Worm (Caenorhabditis elegans) whole organism, mixed stage, embryonic: ENCODE measurements around the gene egl-44.

Experiments used
- ceh-83 ChIP-seq: fragments of 200-800 bp; sonication (Bioruptor generic); optimal IDR thresholded peaks from 2 replicates; lab custom pipeline; 2018; ENCODE audit warnings: mild to moderate bottlenecking, missing genetic modification characterization, missing compliant biosample characterization
- hlh-1 ChIP-seq: fragments of 150-350 bp; optimal IDR thresholded peaks from 2 replicates; lab custom pipeline; 2014; ENCODE audit warnings: missing biosample characterization, missing genetic modification reagents, missing genetic modification characterization
- mep-1 ChIP-seq: fragments of 150-350 bp; optimal IDR thresholded peaks from 2 replicates; lab custom pipeline; 2017; ENCODE audit warnings: missing biosample characterization, missing genetic modification reagents, missing genetic modification characterization, inconsistent platforms
- nhr-12 ChIP-seq: fragments of 150-350 bp; optimal IDR thresholded peaks from 2 replicates; lab custom pipeline; 2014; ENCODE audit warnings: missing biosample characterization, missing genetic modification characterization
- nhr-28 ChIP-seq: fragments of 150-350 bp; optimal IDR thresholded peaks from 2 replicates; lab custom pipeline; 2014; ENCODE audit warnings: missing biosample characterization, missing genetic modification characterization
- pha-4 ChIP-seq: fragments of 150-350 bp; optimal IDR thresholded peaks from 2 replicates; lab custom pipeline; 2018; ENCODE audit warnings: missing biosample characterization, missing genetic modification reagents, missing genetic modification characterization
- zip-8 ChIP-seq: fragments of 150-350 bp; optimal IDR thresholded peaks from 2 replicates; lab custom pipeline; 2014; ENCODE audit warnings: missing biosample characterization, missing genetic modification characterization
- ztf-11 ChIP-seq: fragments of 150-350 bp; optimal IDR thresholded peaks from 2 replicates; lab custom pipeline; 2014; ENCODE audit warnings: missing biosample characterization, missing genetic modification characterization

- TF ChIP-seq zip-8 (tag; lab: Kevin White, UChicago) (no peak), nhr-12 (tag; lab: Kevin White, UChicago) (no peak), mep-1 (no peak), pha-4 (tag; lab: Kevin White, UChicago) (no peak), ceh-83 (GFP tag; lab: Kevin White, UChicago) (no peak), hlh-1 (tag; lab: Kevin White, UChicago) (no peak), nhr-28 (tag; lab: Kevin White, UChicago) (no peak), ztf-11 (tag; lab: Kevin White, UChicago) (no peak)
Measured at ce11 chrII:5904252-5904651, 24.4 kb upstream of the egl-44 start, which contains the start of gene tsp-18.
